Worm (Caenorhabditis elegans) whole organism, midembryonic: ENCODE data around the gene gpa-1.

Experiments
- flt-1 ChIP-seq: fragments of 200-800 bp; sonication (Bioruptor generic); IDR thresholded peaks from 2 replicates; pipeline ENCODE4 v1.3.6; 2022; ENCODE audit warnings: missing genetic modification characterization, missing compliant biosample characterization
- ref-1 ChIP-seq: fragments of 200-800 bp; sonication (Bioruptor generic); conservative IDR thresholded peaks from 2 replicates; pipeline ENCODE4 v1.3.6; 2022; ENCODE audit warnings: missing genetic modification reagents, missing genetic modification characterization, missing compliant biosample characterization

DNA sequence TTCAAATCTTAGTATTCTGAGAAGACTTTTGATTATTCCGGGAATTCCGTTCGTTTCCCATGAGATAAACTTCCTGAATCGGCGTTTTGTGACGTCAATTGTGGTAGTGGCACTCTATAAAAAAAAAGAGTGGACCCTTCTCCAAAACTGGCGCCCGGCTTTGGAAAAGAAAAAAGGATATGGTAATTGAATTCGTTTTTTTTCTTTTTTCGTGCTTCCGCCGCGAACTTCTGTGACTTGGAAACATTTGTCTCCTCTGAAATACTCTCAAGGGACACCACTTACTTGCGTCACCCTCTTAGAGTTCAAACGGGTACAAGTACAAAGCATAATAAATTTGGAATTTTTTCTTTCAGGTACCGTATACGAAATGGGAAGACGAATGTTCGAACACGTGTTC is 4.8 kb downstream of the gpa-1 start:
- TF ChIP-seq ref-1 (GFP tag; lab: Robert Waterston, UW): no peak
- TF ChIP-seq flt-1 (GFP tag; lab: Robert Waterston, UW): no peak
